Worm (Caenorhabditis elegans): ENCODE data around the gene Y9C9A.5.

The Y9C9A.5 gene

ce11 chrIV:4969419-4969818 lies 27.6 kb downstream of the Y9C9A.5 start, which contains the start of gene Y9C9A.13:
TSS of gene Y9C9A.13 (minus strand) at chrIV:4969519.
- TF ChIP-seq pqm-1 (tag; optimal IDR thresholded peaks at IDR 0.05) (no peak), fkh-4 (tag; optimal IDR thresholded peaks at IDR 0.05; ENCODE audit: borderline replicate concordance) (no peak), mdl-1 (tag; optimal IDR thresholded peaks at IDR 0.05) (no peak), tbx-2 (tag; optimal IDR thresholded peaks at IDR 0.05) (no peak), lin-14 (GFP tag; optimal IDR thresholded peaks at IDR 0.05) (no peak), sup-37 (GFP tag; optimal IDR thresholded peaks at IDR 0.05) (no peak), nhr-85 (tag) (no peak), egl-13 (tag; optimal IDR thresholded peaks at IDR 0.05) (no peak), vab-15 (tag; optimal IDR thresholded peaks at IDR 0.05) (no peak), lir-3 (tag; optimal IDR thresholded peaks at IDR 0.05; ENCODE audit: poor library complexity) (no peak), nhr-47 (tag; optimal IDR thresholded peaks at IDR 0.05) (no peak), ztf-4 (tag; optimal IDR thresholded peaks at IDR 0.05) (no peak)

DNA sequence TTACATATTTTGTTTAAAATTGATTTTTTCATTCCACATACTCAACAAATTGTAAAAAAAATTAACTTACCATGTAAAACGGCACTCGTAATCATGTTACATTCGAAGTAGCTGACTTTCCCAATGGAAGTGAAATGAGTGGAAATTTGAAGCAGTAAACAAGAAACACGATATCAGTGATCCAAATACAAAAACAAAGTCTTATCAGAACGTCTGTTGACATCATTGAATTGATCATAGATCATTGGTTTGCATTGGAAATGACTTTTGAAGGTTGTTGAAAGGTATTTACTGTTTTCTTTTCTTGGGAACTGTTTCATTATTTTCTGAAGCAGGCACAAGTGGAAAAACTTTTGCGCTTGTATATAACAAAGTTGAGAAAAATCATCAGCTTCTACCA lies 34.2 kb downstream of the Y9C9A.5 start, which contains the start of gene Y9C9A.16:
Y9C9A.16 (minus strand) TSS at position 131 of the 400 bp plus-strand sequence.
- TF ChIP-seq nhr-90 (tag; optimal IDR thresholded peaks at IDR 0.05; ENCODE audit: poor library complexity) (no peak), unc-86 (tag; optimal IDR thresholded peaks at IDR 0.05) (no peak), lin-35 (GFP tag; optimal IDR thresholded peaks at IDR 0.05) (no peak), ceh-63 (GFP tag; optimal IDR thresholded peaks at IDR 0.05) (no peak), F16B12.6 (tag; optimal IDR thresholded peaks at IDR 0.05) (no peak), egl-13 (tag; optimal IDR thresholded peaks at IDR 0.05) (no peak), ceh-8 (GFP tag; optimal IDR thresholded peaks at IDR 0.05) (no peak), vab-15 (tag; optimal IDR thresholded peaks at IDR 0.05) (no peak), swsn-7 (tag; optimal IDR thresholded peaks at IDR 0.05) (no peak), C04F5.9 (tag; optimal IDR thresholded peaks at IDR 0.05) (no peak), efl-3 (GFP tag; optimal IDR thresholded peaks at IDR 0.05) (no peak), unc-98 (GFP tag; IDR thresholded peaks at IDR 0.05) (no peak), ces-1 (GFP tag; optimal IDR thresholded peaks at IDR 0.05) (no peak), dsc-1 (tag; optimal IDR thresholded peaks at IDR 0.05) (no peak), ceh-90 (tag; optimal IDR thresholded peaks at IDR 0.05) (no peak), fkh-10 (GFP tag; optimal IDR thresholded peaks at IDR 0.05) (no peak)

DNA sequence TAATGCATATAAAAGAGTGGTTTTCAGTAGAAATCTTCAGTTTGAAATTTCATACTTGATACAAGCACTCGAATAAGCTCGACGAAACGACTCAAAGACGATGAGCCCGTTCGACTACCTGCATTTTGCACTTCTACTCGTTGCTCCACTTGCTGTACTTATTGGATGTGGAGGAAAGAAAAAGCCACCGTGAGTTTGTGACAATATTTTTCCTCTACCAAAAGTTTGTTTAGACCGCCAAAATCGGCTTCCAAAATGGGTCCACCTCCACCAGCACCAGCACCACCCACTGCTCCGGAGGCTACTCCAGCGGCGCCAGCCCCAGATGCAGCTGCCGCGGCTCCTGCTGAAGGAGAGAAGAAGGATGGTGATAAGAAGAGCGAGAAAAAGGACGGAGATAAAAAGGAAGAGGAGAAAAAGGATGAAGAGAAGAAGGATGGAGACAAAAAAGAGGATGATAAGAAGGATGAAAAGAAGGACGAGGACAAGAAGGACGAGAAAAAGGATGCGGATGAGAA lies 35.5 kb downstream of the Y9C9A.5 start, which contains the start of gene E03H12.5:
E03H12.5 (plus strand) TSS at position 51 of the 518 bp plus-strand sequence.
- TF ChIP-seq unc-98 (GFP tag; IDR thresholded peaks at IDR 0.05) = no peak
- no peak for TF ChIP-seq nhr-76 (tag; optimal IDR thresholded peaks at IDR 0.05)
- TF ChIP-seq dpl-1 (GFP tag; optimal IDR thresholded peaks at IDR 0.05) = no peak
- TF ChIP-seq mdl-1 (tag; optimal IDR thresholded peaks at IDR 0.05) = no peak
- no peak for TF ChIP-seq tlp-1 (tag; optimal IDR thresholded peaks at IDR 0.05)
- no peak for TF ChIP-seq nhr-90 (tag; optimal IDR thresholded peaks at IDR 0.05; ENCODE audit: poor library complexity)
- TF ChIP-seq pqm-1 (tag; optimal IDR thresholded peaks at IDR 0.05) = no peak
- TF ChIP-seq fkh-10 (GFP tag; optimal IDR thresholded peaks at IDR 0.05) = no peak
- TF ChIP-seq ama-1 (optimal IDR thresholded peaks at IDR 0.05) = no peak
- no peak for TF ChIP-seq C34B4.2 (tag; optimal IDR thresholded peaks at IDR 0.05)
- no peak for TF ChIP-seq fos-1 (tag; optimal IDR thresholded peaks at IDR 0.05)
- no peak for TF ChIP-seq nhr-84 (tag; optimal IDR thresholded peaks at IDR 0.05)
- no peak for TF ChIP-seq swsn-7 (tag; optimal IDR thresholded peaks at IDR 0.05)
- TF ChIP-seq tbx-2 (tag; optimal IDR thresholded peaks at IDR 0.05) = no peak
- TF ChIP-seq sox-4 (tag; optimal IDR thresholded peaks at IDR 0.05) = no peak
- no peak for TF ChIP-seq dsc-1 (tag; optimal IDR thresholded peaks at IDR 0.05)
- no peak for TF ChIP-seq ces-1 (GFP tag; optimal IDR thresholded peaks at IDR 0.05)
- no peak for TF ChIP-seq fkh-4 (tag; optimal IDR thresholded peaks at IDR 0.05; ENCODE audit: borderline replicate concordance)

ce11 chrIV:4981027-4981426 lies 39.2 kb downstream of the Y9C9A.5 start, which contains the start of gene srz-24:
TSS of gene srz-24 (minus strand) at chrIV:4981127.
- TF ChIP-seq nhr-84 (tag; optimal IDR thresholded peaks at IDR 0.05) (no peak), hlh-4 (tag; optimal IDR thresholded peaks at IDR 0.05) (peak; percentile 9), efl-1 (optimal IDR thresholded peaks at IDR 0.05) (no peak), efl-1 (GFP tag; optimal IDR thresholded peaks at IDR 0.05 in 1 of 2) (peak in 1 of 2 experiments; percentile 57)
